Worm (Caenorhabditis elegans) whole organism, mixed stage, embryonic: Measurements from ENCODE around the gene ZC518.8.

ENCODE experiments used
- ceh-39 ChIP-seq: fragments of 150-350 bp; optimal IDR thresholded peaks from 2 replicates; lab custom pipeline; 2014; ENCODE audit warnings: missing biosample characterization, missing genetic modification characterization
- ceh-83 ChIP-seq: fragments of 200-800 bp; sonication (Bioruptor generic); optimal IDR thresholded peaks from 2 replicates; lab custom pipeline; 2018; ENCODE audit warnings: mild to moderate bottlenecking, missing genetic modification characterization, missing compliant biosample characterization
- elt-3 ChIP-seq: fragments of 150-350 bp; optimal IDR thresholded peaks from 2 replicates; lab custom pipeline; 2014; ENCODE audit warnings: missing biosample characterization, missing genetic modification characterization
- flh-1 ChIP-seq: fragments of 200-800 bp; sonication (Bioruptor generic); optimal IDR thresholded peaks from 2 replicates; lab custom pipeline; 2018; ENCODE audit warnings: mild to moderate bottlenecking, missing genetic modification characterization, moderate library complexity, missing compliant biosample characterization
- mls-2 ChIP-seq: sonication (generic microtip); optimal IDR thresholded peaks from 2 replicates; lab custom pipeline; 2016; ENCODE audit warnings: mild to moderate bottlenecking, missing genetic modification characterization, moderate library complexity, missing compliant biosample characterization
- nhr-12 ChIP-seq: fragments of 150-350 bp; optimal IDR thresholded peaks from 2 replicates; lab custom pipeline; 2014; ENCODE audit warnings: missing biosample characterization, missing genetic modification characterization
- nhr-2 ChIP-seq: fragments of 150-350 bp; optimal IDR thresholded peaks from 2 replicates; lab custom pipeline; 2014; ENCODE audit warnings: missing biosample characterization, missing genetic modification characterization
- nhr-237 ChIP-seq: fragments of 150-350 bp; optimal IDR thresholded peaks from 2 replicates; lab custom pipeline; 2014; ENCODE audit warnings: missing biosample characterization, missing genetic modification characterization
- nhr-76 ChIP-seq: sonication (generic microtip); optimal IDR thresholded peaks from 2 replicates; lab custom pipeline; 2017; ENCODE audit warnings: missing biosample characterization, missing genetic modification characterization
- pha-4 ChIP-seq: fragments of 150-350 bp; optimal IDR thresholded peaks from 2 replicates; lab custom pipeline; 2018; ENCODE audit warnings: missing biosample characterization, missing genetic modification reagents, missing genetic modification characterization
- snpc-4 ChIP-seq: fragments of 150-350 bp; optimal IDR thresholded peaks from 2 replicates; lab custom pipeline; 2014; ENCODE audit warnings: missing biosample characterization, missing genetic modification characterization
- unc-120 ChIP-seq: sonication (generic microtip); optimal IDR thresholded peaks from 2 replicates; lab custom pipeline; 2017; ENCODE audit warnings: missing genetic modification characterization, missing compliant biosample characterization; ENCODE audit not compliant: poor library complexity, severe bottlenecking
- ztf-11 ChIP-seq: fragments of 150-350 bp; optimal IDR thresholded peaks from 2 replicates; lab custom pipeline; 2014; ENCODE audit warnings: missing biosample characterization, missing genetic modification characterization

- TF ChIP-seq nhr-12 (tag; lab: Kevin White, UChicago) (no peak), flh-1 (GFP tag; lab: Kevin White, UChicago) (no peak), ceh-39 (tag; lab: Kevin White, UChicago) (no peak), unc-120 (tag; lab: Kevin White, UChicago) (no peak), elt-3 (tag; lab: Kevin White, UChicago) (no peak), mls-2 (no peak), snpc-4 (tag; lab: Kevin White, UChicago) (no peak), nhr-2 (tag; lab: Kevin White, UChicago) (no peak), nhr-76 (tag; lab: Kevin White, UChicago) (no peak), nhr-237 (tag; lab: Kevin White, UChicago) (no peak), pha-4 (tag; lab: Kevin White, UChicago) (no peak), ztf-11 (tag; lab: Kevin White, UChicago) (no peak), ceh-83 (no peak)
Measured at ce11 chrIV:12399983-12400382, 38.3 kb upstream of the ZC518.8 start.
